Worm (Caenorhabditis elegans) whole organism, L3 larva: ENCODE measurements around the gene ccnk-1.

Experiments used
- ceh-28 ChIP-seq: fragments of 150-350 bp; optimal IDR thresholded peaks from 2 replicates; lab custom pipeline; 2014; ENCODE audit warnings: missing biosample characterization, missing genetic modification reagents, missing genetic modification characterization
- ceh-82 ChIP-seq: fragments of 150-350 bp; optimal IDR thresholded peaks from 2 replicates; lab custom pipeline; 2014; ENCODE audit warnings: missing biosample characterization, missing genetic modification characterization
- nhr-11 ChIP-seq: fragments of 150-350 bp; optimal IDR thresholded peaks from 2 replicates; lab custom pipeline; 2014; ENCODE audit warnings: missing biosample characterization, missing genetic modification characterization
- ztf-11 ChIP-seq: fragments of 150-350 bp; optimal IDR thresholded peaks from 2 replicates; lab custom pipeline; 2014; ENCODE audit warnings: missing biosample characterization, missing genetic modification characterization

DNA sequence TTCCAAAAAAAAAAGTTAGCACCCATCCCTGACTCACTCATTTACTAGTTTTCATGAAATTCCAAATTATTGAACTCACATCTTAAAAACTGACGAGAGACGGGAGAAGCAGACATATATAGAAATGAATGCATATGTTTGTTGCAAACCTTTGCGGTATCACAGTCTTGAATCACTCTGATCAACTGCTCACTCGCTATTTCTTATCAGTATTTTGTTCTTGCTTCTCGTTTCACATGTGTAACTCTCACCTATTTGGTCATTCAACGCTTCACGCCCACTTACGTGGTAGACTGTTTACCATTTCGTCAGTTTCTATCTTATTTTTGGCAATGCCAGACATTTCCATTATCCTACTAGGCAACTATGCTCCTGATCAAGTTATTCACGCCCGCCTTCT, 28.4 kb downstream of the ccnk-1 start, which contains the start of gene C54G10.1:
- TF ChIP-seq ceh-82 (tag; lab: Kevin White, UChicago) (no peak), ceh-28 (tag; lab: Kevin White, UChicago) (no peak), ztf-11 (tag; lab: Kevin White, UChicago) (no peak), nhr-11 (tag; lab: Kevin White, UChicago) (no peak)
